Fruit fly (Drosophila melanogaster) whole organism, embryonic: ENCODE measurements around the gene CG34276.

Source experiments
- Blimp-1 ChIP-seq: fragments of 200-800 bp; sonication (Bioruptor generic); optimal IDR thresholded peaks from 3 replicates; lab custom pipeline; 2018; ENCODE audit warnings: missing biosample characterization, missing genetic modification characterization, mild to moderate bottlenecking, moderate library complexity, missing genetic modification reagents
- C15 ChIP-seq: fragments of 200-800 bp; sonication (Bioruptor generic); IDR thresholded peaks from 3 replicates; pipeline ENCODE4 v1.3.6; 2022; ENCODE audit warnings: missing biosample characterization, missing genetic modification characterization
- CG10431 ChIP-seq: fragments of 200-800 bp; sonication (Bioruptor generic); optimal IDR thresholded peaks from 3 replicates; lab custom pipeline; 2018; ENCODE audit warnings: missing biosample characterization, mild to moderate bottlenecking, missing genetic modification characterization
- CG10462 ChIP-seq: fragments of 200-800 bp; sonication (Bioruptor generic); optimal IDR thresholded peaks from 2 replicates; lab custom pipeline; 2016; ENCODE audit warnings: missing biosample characterization, missing genetic modification characterization
- CG10565 ChIP-seq: fragments of 200-800 bp; sonication (Bioruptor generic); optimal IDR thresholded peaks from 3 replicates; lab custom pipeline; 2016; ENCODE audit warnings: missing biosample characterization, mild to moderate bottlenecking, missing genetic modification characterization
- CG12104 ChIP-seq: fragments of 200-800 bp; sonication (Bioruptor generic); optimal IDR thresholded peaks from 3 replicates; lab custom pipeline; 2016; ENCODE audit warnings: missing biosample characterization, missing genetic modification characterization
- CG13624 ChIP-seq: fragments of 200-800 bp; sonication (Bioruptor generic); optimal IDR thresholded peaks from 2 replicates; lab custom pipeline; 2016; ENCODE audit warnings: missing biosample characterization, missing genetic modification characterization
- CG15601 ChIP-seq: fragments of 200-800 bp; sonication (Bioruptor generic); optimal IDR thresholded peaks from 3 replicates; lab custom pipeline; 2019; ENCODE audit warnings: missing biosample characterization, mild to moderate bottlenecking, missing genetic modification characterization, moderate library complexity
- CG17568 ChIP-seq: fragments of 200-800 bp; sonication (Bioruptor generic); optimal IDR thresholded peaks from 2 replicates; lab custom pipeline; 2018; ENCODE audit warnings: missing biosample characterization, mild to moderate bottlenecking, missing genetic modification characterization, moderate library complexity
- CG17612 ChIP-seq: fragments of 200-800 bp; sonication (Bioruptor generic); IDR thresholded peaks from 2 replicates; pipeline ENCODE4 v1.3.6; 2022; ENCODE audit warnings: missing biosample characterization, missing genetic modification characterization
- CG18599 ChIP-seq: fragments of 200-800 bp; sonication (Bioruptor generic); optimal IDR thresholded peaks from 3 replicates; lab custom pipeline; 2017; ENCODE audit warnings: missing biosample characterization, missing genetic modification characterization, mild to moderate bottlenecking, moderate library complexity, missing genetic modification reagents
- CG2712 ChIP-seq: fragments of 200-800 bp; optimal IDR thresholded peaks from 3 replicates; lab custom pipeline; 2019; ENCODE audit warnings: missing biosample characterization, mild to moderate bottlenecking, missing genetic modification characterization, moderate library complexity
- CG31388 ChIP-seq: fragments of 200-800 bp; sonication (Bioruptor generic); optimal IDR thresholded peaks from 2 replicates; lab custom pipeline; 2016; ENCODE audit warnings: missing biosample characterization, missing genetic modification characterization
- CG32767 ChIP-seq: fragments of 200-800 bp; sonication (Bioruptor generic); IDR thresholded peaks from 2 replicates; pipeline ENCODE4 v1.3.6; 2022; ENCODE audit warnings: missing biosample characterization, missing genetic modification characterization
- CG4328 ChIP-seq: fragments of 200-800 bp; sonication (Bioruptor generic); optimal IDR thresholded peaks from 3 replicates; lab custom pipeline; 2017; ENCODE audit warnings: missing biosample characterization, missing genetic modification reagents, missing genetic modification characterization
- CG4730 ChIP-seq: fragments of 200-800 bp; sonication (Bioruptor generic); IDR thresholded peaks from 2 replicates; pipeline ENCODE4 v1.3.6; 2022; ENCODE audit warnings: missing biosample characterization, missing genetic modification characterization
- CG5180 ChIP-seq: fragments of 200-800 bp; sonication (Bioruptor generic); optimal IDR thresholded peaks from 3 replicates; lab custom pipeline; 2017; ENCODE audit warnings: missing biosample characterization, missing genetic modification characterization, mild to moderate bottlenecking, moderate library complexity, missing genetic modification reagents
- CG7556 ChIP-seq: fragments of 200-800 bp; sonication (Bioruptor generic); optimal IDR thresholded peaks from 2 replicates; lab custom pipeline; 2017; ENCODE audit warnings: missing biosample characterization, mild to moderate bottlenecking, missing genetic modification characterization
- CG8281 ChIP-seq: fragments of 200-800 bp; sonication (Bioruptor generic); optimal IDR thresholded peaks from 2 replicates; lab custom pipeline; 2018; ENCODE audit warnings: missing biosample characterization, mild to moderate bottlenecking, missing genetic modification characterization, moderate library complexity
- CG8388 ChIP-seq: fragments of 200-800 bp; sonication (Bioruptor generic); optimal IDR thresholded peaks from 2 replicates; lab custom pipeline; 2019; ENCODE audit warnings: missing biosample characterization, mild to moderate bottlenecking, missing genetic modification characterization, moderate library complexity
- CG8944 ChIP-seq: fragments of 200-800 bp; sonication (Bioruptor generic); optimal IDR thresholded peaks from 3 replicates; lab custom pipeline; 2016; ENCODE audit warnings: missing biosample characterization, missing genetic modification characterization
- CG9609 ChIP-seq: fragments of 200-800 bp; sonication (Bioruptor generic); optimal IDR thresholded peaks from 3 replicates; lab custom pipeline; 2016; ENCODE audit warnings: missing biosample characterization, missing genetic modification characterization
- Camta ChIP-seq: fragments of 200-800 bp; sonication (Bioruptor generic); optimal IDR thresholded peaks from 2 replicates; lab custom pipeline; 2016; ENCODE audit warnings: missing biosample characterization, missing genetic modification characterization
- CoRest ChIP-seq: fragments of 200-800 bp; sonication (Bioruptor generic); optimal IDR thresholded peaks from 3 replicates; lab custom pipeline; 2018; ENCODE audit warnings: missing biosample characterization, mild to moderate bottlenecking, missing genetic modification characterization, moderate library complexity
- D19A ChIP-seq: fragments of 200-800 bp; optimal IDR thresholded peaks from 3 replicates; lab custom pipeline; 2019; ENCODE audit warnings: missing biosample characterization, mild to moderate bottlenecking, missing genetic modification characterization, moderate library complexity
- D19B ChIP-seq: fragments of 200-800 bp; sonication (Bioruptor generic); optimal IDR thresholded peaks from 2 replicates; lab custom pipeline; 2017; ENCODE audit warnings: missing biosample characterization, mild to moderate bottlenecking, missing genetic modification characterization
- Dek ChIP-seq: fragments of 200-800 bp; sonication (Bioruptor generic); optimal IDR thresholded peaks from 3 replicates; lab custom pipeline; 2019; ENCODE audit warnings: missing biosample characterization, mild to moderate bottlenecking, missing genetic modification characterization, moderate library complexity
- Doc3 ChIP-seq: fragments of 200-800 bp; sonication (Bioruptor generic); IDR thresholded peaks from 3 replicates; pipeline ENCODE4 v1.3.6; 2022; ENCODE audit warnings: missing biosample characterization, missing genetic modification characterization; ENCODE audit not compliant: partially characterized antibody
- Elba2 ChIP-seq: fragments of 200-800 bp; sonication (Bioruptor generic); optimal IDR thresholded peaks from 3 replicates; lab custom pipeline; 2016; ENCODE audit warnings: missing biosample characterization, missing genetic modification characterization
- Gsc ChIP-seq: fragments of 200-800 bp; sonication (Bioruptor generic); IDR thresholded peaks from 2 replicates; pipeline ENCODE4 v1.3.6; 2022; ENCODE audit warnings: missing biosample characterization, missing genetic modification characterization
- HLH4C ChIP-seq: fragments of 200-800 bp; sonication (Bioruptor generic); IDR thresholded peaks from 3 replicates; pipeline ENCODE4 v1.3.6; 2022; ENCODE audit warnings: missing biosample characterization, missing genetic modification characterization; ENCODE audit not compliant: partially characterized antibody
- MESR4 ChIP-seq: fragments of 200-800 bp; sonication (Bioruptor generic); optimal IDR thresholded peaks from 2 replicates; lab custom pipeline; 2018; ENCODE audit warnings: missing biosample characterization, mild to moderate bottlenecking, missing genetic modification characterization, moderate library complexity
- Max ChIP-seq: fragments of 200-800 bp; sonication (Bioruptor generic); optimal IDR thresholded peaks from 2 replicates; lab custom pipeline; 2016; ENCODE audit warnings: missing biosample characterization, mild to moderate bottlenecking, missing genetic modification characterization
- Sry-β ChIP-seq: fragments of 200-800 bp; sonication (Bioruptor generic); optimal IDR thresholded peaks from 2 replicates; lab custom pipeline; 2018; ENCODE audit warnings: missing biosample characterization, mild to moderate bottlenecking, missing genetic modification characterization, moderate library complexity
- Tbp ChIP-seq: fragments of >200 bp; optimal IDR thresholded peaks from 2 replicates; lab custom pipeline; 2018; ENCODE audit warnings: missing biosample characterization, missing genetic modification characterization
- cato ChIP-seq: fragments of 200-800 bp; sonication (Bioruptor generic); optimal IDR thresholded peaks from 2 replicates; lab custom pipeline; 2016; ENCODE audit warnings: missing biosample characterization, missing genetic modification characterization, borderline replicate concordance
- cg ChIP-seq: fragments of 200-800 bp; sonication (Bioruptor generic); optimal IDR thresholded peaks from 3 replicates; lab custom pipeline; 2019; ENCODE audit warnings: missing biosample characterization, mild to moderate bottlenecking, missing genetic modification characterization, moderate library complexity
- danr ChIP-seq: fragments of 200-800 bp; sonication (Bioruptor generic); IDR thresholded peaks from 2 replicates; pipeline ENCODE4 v1.3.6; 2022; ENCODE audit warnings: missing biosample characterization, missing genetic modification characterization
- dysf ChIP-seq: fragments of 200-800 bp; sonication (Bioruptor generic); IDR thresholded peaks from 3 replicates; pipeline ENCODE4 v1.3.6; 2022; ENCODE audit warnings: missing biosample characterization, missing genetic modification characterization
- gt ChIP-seq: fragments of 200-800 bp; sonication (Bioruptor generic); IDR thresholded peaks from 2 replicates; pipeline ENCODE4 v1.3.6; 2022; ENCODE audit warnings: missing biosample characterization, missing genetic modification characterization
- h ChIP-seq: fragments of >200 bp; optimal IDR thresholded peaks from 2 replicates; lab custom pipeline; 2017
- jumu ChIP-seq: fragments of 200-800 bp; sonication (Bioruptor generic); optimal IDR thresholded peaks from 3 replicates; lab custom pipeline; 2016; ENCODE audit warnings: missing biosample characterization, missing genetic modification characterization
- lbe ChIP-seq: fragments of 200-800 bp; sonication (Bioruptor generic); optimal IDR thresholded peaks from 2 replicates; lab custom pipeline; 2016; ENCODE audit warnings: missing biosample characterization, mild to moderate bottlenecking, missing genetic modification characterization
- mam ChIP-seq: fragments of 200-800 bp; sonication (Bioruptor generic); optimal IDR thresholded peaks from 3 replicates; lab custom pipeline; 2016; ENCODE audit warnings: missing biosample characterization, missing genetic modification characterization
- nerfin-2 ChIP-seq: fragments of 200-800 bp; sonication (Bioruptor generic); IDR thresholded peaks from 2 replicates; pipeline ENCODE4 v1.3.6; 2022; ENCODE audit warnings: missing biosample characterization, missing genetic modification characterization; ENCODE audit not compliant: partially characterized antibody
- oc ChIP-seq: fragments of 200-800 bp; sonication (Bioruptor generic); optimal IDR thresholded peaks from 2 replicates; lab custom pipeline; 2018; ENCODE audit warnings: missing biosample characterization, mild to moderate bottlenecking, missing genetic modification characterization, moderate library complexity
- pan ChIP-seq, 4 experiments: fragments of >200 bp in 3 of 4; fragments of 200-800 bp in 1 of 4; sonication (Bioruptor generic) in 1 of 4; optimal IDR thresholded peaks in 3 of 4; IDR thresholded peaks in 1 of 4; 2 replicates each; pipeline versions ENCODE4 v1.3.6 to Lab custom; 2017 to 2022; ENCODE audit warnings: missing biosample characterization in 2 of 4, missing genetic modification characterization in 2 of 4, mixed read lengths in 1 of 4
- sna ChIP-seq: fragments of 200-800 bp; sonication (Bioruptor generic); IDR thresholded peaks from 2 replicates; pipeline ENCODE4 v1.3.6; 2022; ENCODE audit warnings: missing biosample characterization, missing genetic modification characterization; ENCODE audit not compliant: partially characterized antibody
- vvl ChIP-seq: fragments of 200-800 bp; sonication (Bioruptor generic); IDR thresholded peaks from 2 replicates; pipeline ENCODE4 v1.3.6; 2022; ENCODE audit warnings: missing biosample characterization, missing genetic modification characterization
- yki ChIP-seq: fragments of >200 bp; optimal IDR thresholded peaks from 3 replicates; lab custom pipeline; 2018
- z ChIP-seq: fragments of 200-800 bp; sonication (Bioruptor generic); IDR thresholded peaks from 3 replicates; pipeline ENCODE4 v1.3.6; 2022; ENCODE audit warnings: missing biosample characterization, missing genetic modification characterization

The CG34276 gene

dm6 chr3R:15920751-15921156 lies 4.7 kb upstream of the CG34276 start, which contains the start of gene Fbxl7 (continued):
- TF ChIP-seq CoRest (no peak), vvl (GFP tag; lab: Robert Waterston, UW) (peak; percentile 61), D19B (GFP tag; lab: Kevin White, UChicago) (no peak), D19A (tag; lab: Kevin White, UChicago) (no peak), Tbp (GFP tag; lab: Kevin White, UChicago) (no peak), CG8281 (no peak), Doc3 (no peak), Elba2 (GFP tag; lab: Kevin White, UChicago) (no peak), dysf (GFP tag; lab: Robert Waterston, UW) (no peak), lbe (peak; percentile 17), CG4328 (no peak), jumu (GFP tag; lab: Kevin White, UChicago) (no peak), CG13624 (GFP tag; lab: Kevin White, UChicago) (no peak), CG32767 (GFP tag; lab: Robert Waterston, UW) (peak; percentile 36; the same call in 1 of the 2 replicates), CG31388 (GFP tag; lab: Kevin White, UChicago) (no peak), CG4730 (GFP tag; lab: Robert Waterston, UW) (no peak), CG10462 (no peak), MESR4 (no peak), C15 (GFP tag; lab: Robert Waterston, UW) (no peak), yki (lab: Kevin White, UChicago) (peak; percentile 37), gt (GFP tag; lab: Robert Waterston, UW) (no peak), nerfin-2 (no peak), mam (GFP tag; lab: Kevin White, UChicago) (no peak), CG18599 (no peak), h (lab: Kevin White, UChicago) (no peak), CG15601 (tag; lab: Kevin White, UChicago) (no peak), Sry-β (GFP tag; lab: Kevin White, UChicago) (no peak), CG10565 (no peak), z (peak; percentile 93), cato (GFP tag; lab: Kevin White, UChicago) (no peak), danr (no peak), sna (GFP tag; lab: Robert Waterston, UW) (no peak), CG17612 (0 out of 2 replicates have a peak, but pooled peaks have one; percentile 15), cg (peak; percentile 96), CG8944 (GFP tag; lab: Kevin White, UChicago) (peak; percentile 7), CG12104 (GFP tag; lab: Kevin White, UChicago) (no peak), CG5180 (GFP tag; lab: Kevin White, UChicago) (no peak), CG7556 (GFP tag; lab: Kevin White, UChicago) (no peak), CG17568 (GFP tag; lab: Kevin White, UChicago) (no peak), pan (optimal IDR thresholded peaks at IDR 0.05; lab: Kevin White, UChicago) (no peak), pan (GFP tag; optimal IDR thresholded peaks at IDR 0.05 in 1 of 2, IDR thresholded peaks at IDR 0.05 in 1 of 2) (no peak), oc (peak; percentile 42), Max (GFP tag; lab: Kevin White, UChicago) (no peak), Dek (tag; lab: Kevin White, UChicago) (no peak), HLH4C (GFP tag; lab: Robert Waterston, UW) (no peak), Blimp-1 (no peak), CG9609 (GFP tag; lab: Kevin White, UChicago) (no peak), CG8388 (GFP tag; lab: Kevin White, UChicago) (no peak), CG2712 (peak; percentile 4), Gsc (no peak), Camta (GFP tag; lab: Kevin White, UChicago) (no peak), CG10431 (GFP tag; lab: Kevin White, UChicago) (no peak)
